Worm (Caenorhabditis elegans) whole organism, L1 larva: ENCODE measurements around the gene F26F4.9.

ENCODE experiments used
- C04F5.9 ChIP-seq: sonication (generic microtip); optimal IDR thresholded peaks from 2 replicates; lab custom pipeline; 2016; ENCODE audit warnings: missing genetic modification characterization, missing compliant biosample characterization
- aha-1 ChIP-seq: fragments of 150-350 bp; optimal IDR thresholded peaks from 2 replicates; lab custom pipeline; 2014; ENCODE audit warnings: missing biosample characterization, missing genetic modification characterization
- aly-2 ChIP-seq: fragments of 150-350 bp; optimal IDR thresholded peaks from 2 replicates; lab custom pipeline; 2014; ENCODE audit warnings: missing biosample characterization, missing genetic modification characterization
- blmp-1 ChIP-seq: fragments of 150-350 bp; optimal IDR thresholded peaks from 2 replicates; lab custom pipeline; 2014; ENCODE audit warnings: missing biosample characterization, missing genetic modification characterization
- ceh-63 ChIP-seq: fragments of 200-800 bp; sonication (Bioruptor generic); optimal IDR thresholded peaks from 2 replicates; lab custom pipeline; 2018; ENCODE audit warnings: mild to moderate bottlenecking, missing genetic modification characterization, missing compliant biosample characterization
- ceh-88 ChIP-seq: fragments of 200-800 bp; sonication (Bioruptor generic); IDR thresholded peaks from 2 replicates; pipeline ENCODE4 v1.3.6; 2022; ENCODE audit warnings: missing genetic modification characterization, missing compliant biosample characterization
- ceh-90 ChIP-seq: sonication (generic microtip); optimal IDR thresholded peaks from 2 replicates; lab custom pipeline; 2016; ENCODE audit warnings: missing genetic modification characterization, missing compliant biosample characterization
- ces-1 ChIP-seq: fragments of 150-350 bp; optimal IDR thresholded peaks from 2 replicates; lab custom pipeline; 2014; ENCODE audit warnings: missing biosample characterization, missing genetic modification reagents, missing genetic modification characterization
- dsc-1 ChIP-seq: sonication (generic microtip); optimal IDR thresholded peaks from 2 replicates; lab custom pipeline; 2016; ENCODE audit warnings: mild to moderate bottlenecking, missing genetic modification characterization, missing compliant biosample characterization
- efl-3 ChIP-seq: fragments of 200-800 bp; sonication (Bioruptor generic); optimal IDR thresholded peaks from 2 replicates; lab custom pipeline; 2018; ENCODE audit warnings: mild to moderate bottlenecking, missing genetic modification characterization, missing compliant biosample characterization
- egl-13 ChIP-seq: sonication (generic microtip); optimal IDR thresholded peaks from 2 replicates; lab custom pipeline; 2016; ENCODE audit warnings: missing genotype, missing genetic modification reagents, missing genetic modification characterization, missing compliant biosample characterization
- egl-27 ChIP-seq, 2 experiments: fragments of 150-350 bp in 1 of 2; sonication (generic microtip); optimal IDR thresholded peaks; 3 replicates each; lab custom pipeline; 2017 to 2018; ENCODE audit warnings: missing biosample characterization in 2 of 2, missing genetic modification characterization in 2 of 2, missing genetic modification reagents in 2 of 2
- elt-2 ChIP-seq: sonication (generic microtip); optimal IDR thresholded peaks from 2 replicates; lab custom pipeline; 2016; ENCODE audit warnings: missing genetic modification characterization, mild to moderate bottlenecking, inconsistent platforms, missing compliant biosample characterization, missing genetic modification reagents
- elt-3 ChIP-seq, 6 experiments: fragments of 150-350 bp in 1 of 6; sonication (generic microtip); optimal IDR thresholded peaks; 2 replicates each; lab custom pipeline; 2017 to 2018; ENCODE audit warnings: missing biosample characterization in 6 of 6, missing genetic modification characterization in 6 of 6, inconsistent platforms in 1 of 6
- ets-5 ChIP-seq: fragments of 200-800 bp; sonication (Bioruptor generic); IDR thresholded peaks from 2 replicates; pipeline ENCODE4 v1.3.6; 2022; ENCODE audit warnings: missing genetic modification characterization, missing compliant biosample characterization
- fos-1 ChIP-seq: fragments of 150-350 bp; optimal IDR thresholded peaks from 2 replicates; lab custom pipeline; 2014; ENCODE audit warnings: missing biosample characterization, missing genetic modification characterization
- grh-1 ChIP-seq: fragments of 200-800 bp; sonication (Bioruptor generic); IDR thresholded peaks from 2 replicates; pipeline ENCODE4 v1.3.6; 2022; ENCODE audit warnings: missing genetic modification reagents, missing genetic modification characterization, missing compliant biosample characterization
- hlh-17 ChIP-seq: fragments of 200-800 bp; sonication (Bioruptor generic); optimal IDR thresholded peaks from 2 replicates; lab custom pipeline; 2018; ENCODE audit warnings: missing genetic modification characterization, mild to moderate bottlenecking, missing compliant biosample characterization, moderate library complexity, borderline replicate concordance
- hlh-4 ChIP-seq: sonication (generic microtip); optimal IDR thresholded peaks from 2 replicates; lab custom pipeline; 2016; ENCODE audit warnings: mild to moderate bottlenecking, missing genetic modification characterization, missing compliant biosample characterization
- hpl-2 ChIP-seq: fragments of 150-350 bp; optimal IDR thresholded peaks from 2 replicates; lab custom pipeline; 2014; ENCODE audit warnings: missing biosample characterization, missing genetic modification reagents, missing genetic modification characterization
- irx-1 ChIP-seq: sonication (generic microtip); optimal IDR thresholded peaks from 2 replicates; lab custom pipeline; 2016; ENCODE audit warnings: missing genetic modification characterization, missing compliant biosample characterization
- jun-1 ChIP-seq: fragments of 150-350 bp; optimal IDR thresholded peaks from 2 replicates; lab custom pipeline; 2014; ENCODE audit warnings: missing biosample characterization, missing genetic modification reagents, missing genetic modification characterization
- lin-14 ChIP-seq: fragments of 200-800 bp; sonication (Bioruptor generic); optimal IDR thresholded peaks from 2 replicates; lab custom pipeline; 2018; ENCODE audit warnings: mild to moderate bottlenecking, missing genetic modification characterization, moderate library complexity, missing compliant biosample characterization
- lin-15B ChIP-seq: fragments of 150-350 bp; sonication (generic microtip); optimal IDR thresholded peaks from 3 replicates; lab custom pipeline; 2014; ENCODE audit warnings: missing biosample characterization, missing genetic modification characterization
- lin-35 ChIP-seq, 2 experiments: fragments of 150-350 bp; optimal IDR thresholded peaks; 2 replicates each; lab custom pipeline; 2014; ENCODE audit warnings: missing biosample characterization in 2 of 2, missing genetic modification characterization in 2 of 2, missing genetic modification reagents in 2 of 2
- lin-39 ChIP-seq: fragments of 150-350 bp; optimal IDR thresholded peaks from 2 replicates; lab custom pipeline; 2014; ENCODE audit warnings: missing biosample characterization, missing genetic modification reagents, missing genetic modification characterization
- lsy-2 ChIP-seq, 2 experiments: fragments of 150-350 bp; optimal IDR thresholded peaks; 2 replicates each; lab custom pipeline; 2014; ENCODE audit warnings: missing biosample characterization in 2 of 2, missing genetic modification characterization in 2 of 2
- mdl-1 ChIP-seq, 2 experiments: fragments of 150-350 bp; optimal IDR thresholded peaks; 2 replicates each; lab custom pipeline; 2014 to 2017; ENCODE audit warnings: missing biosample characterization in 2 of 2, missing genetic modification characterization in 2 of 2, inconsistent platforms in 1 of 2
- mef-2 ChIP-seq: fragments of 150-350 bp; optimal IDR thresholded peaks from 2 replicates; lab custom pipeline; 2014; ENCODE audit warnings: missing biosample characterization, missing genetic modification characterization
- mep-1 ChIP-seq: fragments of 150-350 bp; optimal IDR thresholded peaks from 2 replicates; lab custom pipeline; 2014; ENCODE audit warnings: missing biosample characterization, missing genetic modification characterization
- nhr-11 ChIP-seq: fragments of 150-350 bp; optimal IDR thresholded peaks from 2 replicates; lab custom pipeline; 2014; ENCODE audit warnings: missing biosample characterization, missing genetic modification characterization
- nhr-12 ChIP-seq: sonication (generic microtip); optimal IDR thresholded peaks from 2 replicates; lab custom pipeline; 2017; ENCODE audit warnings: missing biosample characterization, missing genetic modification characterization
- nhr-237 ChIP-seq: fragments of 150-350 bp; optimal IDR thresholded peaks from 2 replicates; lab custom pipeline; 2014; ENCODE audit warnings: missing biosample characterization, missing genetic modification characterization
- nhr-71 ChIP-seq: sonication (generic microtip); optimal IDR thresholded peaks from 2 replicates; lab custom pipeline; 2016; ENCODE audit warnings: mild to moderate bottlenecking, missing genetic modification characterization, moderate library complexity, missing compliant biosample characterization
- nhr-76 ChIP-seq: sonication (generic microtip); optimal IDR thresholded peaks from 2 replicates; lab custom pipeline; 2017; ENCODE audit warnings: missing biosample characterization, missing genetic modification characterization
- nhr-77 ChIP-seq: fragments of 150-350 bp; optimal IDR thresholded peaks from 2 replicates; lab custom pipeline; 2014; ENCODE audit warnings: missing biosample characterization, missing genetic modification characterization
- nhr-84 ChIP-seq: sonication (generic microtip); optimal IDR thresholded peaks from 2 replicates; lab custom pipeline; 2017; ENCODE audit warnings: missing biosample characterization, missing genetic modification characterization
- nhr-85 ChIP-seq: sonication (generic microtip); peaks from one replicate; lab custom pipeline; 2016; ENCODE audit warnings: missing genetic modification characterization, inconsistent platforms, missing compliant biosample characterization
- nhr-90 ChIP-seq: sonication (generic microtip); optimal IDR thresholded peaks from 2 replicates; lab custom pipeline; 2016; ENCODE audit warnings: mild to moderate bottlenecking, missing genetic modification characterization, missing compliant biosample characterization; ENCODE audit not compliant: poor library complexity
- pax-3 ChIP-seq: fragments of 200-800 bp; sonication (Bioruptor generic); optimal IDR thresholded peaks from 2 replicates; lab custom pipeline; 2018; ENCODE audit warnings: mild to moderate bottlenecking, missing genetic modification characterization, moderate library complexity, missing compliant biosample characterization
- snu-23 ChIP-seq: sonication (generic microtip); optimal IDR thresholded peaks from 2 replicates; lab custom pipeline; 2016; ENCODE audit warnings: missing genetic modification characterization, missing compliant biosample characterization
- sox-4 ChIP-seq: sonication (generic microtip); optimal IDR thresholded peaks from 2 replicates; lab custom pipeline; 2016; ENCODE audit warnings: missing genetic modification characterization, missing compliant biosample characterization
- sptf-1 ChIP-seq: fragments of 150-350 bp; optimal IDR thresholded peaks from 2 replicates; lab custom pipeline; 2014; ENCODE audit warnings: missing biosample characterization, missing genetic modification characterization
- swsn-7 ChIP-seq: sonication (generic microtip); optimal IDR thresholded peaks from 2 replicates; lab custom pipeline; 2016; ENCODE audit warnings: missing genetic modification characterization, missing compliant biosample characterization
- tlp-1 ChIP-seq: fragments of 150-350 bp; optimal IDR thresholded peaks from 2 replicates; lab custom pipeline; 2014; ENCODE audit warnings: missing biosample characterization, missing genetic modification characterization
- unc-130 ChIP-seq: fragments of 150-350 bp; optimal IDR thresholded peaks from 2 replicates; lab custom pipeline; 2017; ENCODE audit warnings: missing biosample characterization, missing genetic modification characterization, inconsistent platforms
- unc-86 ChIP-seq: sonication (generic microtip); optimal IDR thresholded peaks from 2 replicates; lab custom pipeline; 2016; ENCODE audit warnings: missing genetic modification characterization, missing compliant biosample characterization
- unc-98 ChIP-seq: fragments of 200-800 bp; sonication (Bioruptor generic); IDR thresholded peaks from 2 replicates; pipeline ENCODE4 v1.3.6; 2022; ENCODE audit warnings: missing genetic modification characterization, missing compliant biosample characterization
- xbp-1 ChIP-seq: sonication (generic microtip); optimal IDR thresholded peaks from 2 replicates; lab custom pipeline; 2016; ENCODE audit warnings: missing genetic modification characterization, missing compliant biosample characterization
- zag-1 ChIP-seq: fragments of 150-350 bp; optimal IDR thresholded peaks from 2 replicates; lab custom pipeline; 2014; ENCODE audit warnings: missing biosample characterization, missing genetic modification characterization
- zip-4 ChIP-seq: fragments of 200-800 bp; sonication (Bioruptor generic); optimal IDR thresholded peaks from 2 replicates; lab custom pipeline; 2018; ENCODE audit warnings: mild to moderate bottlenecking, missing genetic modification characterization, moderate library complexity, missing compliant biosample characterization
- ztf-4 ChIP-seq: fragments of 150-350 bp; optimal IDR thresholded peaks from 2 replicates; lab custom pipeline; 2014; ENCODE audit warnings: missing biosample characterization, missing genetic modification characterization

F26F4.9 gene

DNA sequence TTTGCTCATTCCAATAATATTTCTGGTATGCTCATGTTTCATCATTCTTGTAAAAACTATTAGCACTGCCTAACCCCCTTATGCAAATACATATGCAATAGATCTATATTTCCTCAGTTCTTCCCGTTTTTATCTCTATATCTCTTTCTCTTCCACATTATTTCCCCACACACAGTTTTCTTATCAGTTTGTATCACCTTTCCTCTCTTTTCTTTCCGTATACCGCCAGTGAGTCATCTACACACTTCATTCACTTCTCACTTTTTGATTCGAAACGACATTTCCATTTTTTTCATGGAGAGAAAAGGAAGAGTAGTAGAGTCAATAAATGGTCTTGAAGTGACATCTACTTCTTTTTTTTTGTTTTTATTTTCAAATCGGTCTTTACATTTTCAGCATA is 6.0 kb downstream of the F26F4.9 start:
- TF ChIP-seq nhr-85 (tag; lab: Kevin White, UChicago): peak; percentile 8
- TF ChIP-seq C04F5.9 (tag; lab: Kevin White, UChicago): no peak
- TF ChIP-seq lin-14: peak; percentile 16
- TF ChIP-seq blmp-1 (tag; lab: Kevin White, UChicago): peak; percentile 63
- peak in 1 of 6 experiments; percentile 51 for TF ChIP-seq elt-3 (tag; optimal IDR thresholded peaks at IDR 0.05; lab: Kevin White, UChicago)
- peak; percentile 32 for TF ChIP-seq elt-2 (tag; lab: Kevin White, UChicago)

DNA sequence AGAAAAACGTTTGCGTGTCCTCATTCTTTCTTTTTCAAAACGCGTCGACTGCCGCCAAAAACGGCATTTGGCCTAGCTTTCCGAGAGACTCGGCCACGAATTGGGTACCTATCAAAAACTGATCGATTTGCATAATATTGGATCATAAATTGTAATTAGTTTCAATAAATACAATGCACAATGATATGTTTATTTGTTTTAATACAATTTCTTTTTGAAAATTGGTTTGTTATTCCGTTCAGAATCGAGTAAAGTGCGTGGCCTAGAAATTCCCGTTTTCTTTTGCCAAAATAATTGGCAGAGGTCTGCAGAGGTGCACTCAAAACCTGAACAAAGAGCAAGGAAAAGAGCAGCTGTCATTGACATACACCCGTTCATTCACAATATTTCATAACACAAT is 6.9 kb downstream of the F26F4.9 start, which contains the start of gene F26F4.8:
Gene F26F4.8 (minus strand): TSS at position 69 of the 400 bp plus-strand sequence.
- no peak for TF ChIP-seq ceh-63 (GFP tag; lab: Kevin White, UChicago)
- peak; percentile 35 to 51 for TF ChIP-seq lsy-2 (tag; optimal IDR thresholded peaks at IDR 0.05; lab: Kevin White, UChicago)
- TF ChIP-seq hlh-17: no peak
- no peak for TF ChIP-seq ets-5 (GFP tag; lab: Robert Waterston, UW)
- TF ChIP-seq aly-2 (tag; lab: Kevin White, UChicago): no peak
- TF ChIP-seq irx-1 (tag; lab: Kevin White, UChicago): peak; percentile 88
- TF ChIP-seq ztf-4: no peak
- TF ChIP-seq dsc-1 (tag; lab: Kevin White, UChicago): peak; percentile 53
- TF ChIP-seq unc-98 (GFP tag; lab: Robert Waterston, UW): peak; percentile 65
- TF ChIP-seq zip-4 (GFP tag; lab: Kevin White, UChicago): no peak
- no peak for TF ChIP-seq nhr-76 (tag; lab: Kevin White, UChicago)
- no peak for TF ChIP-seq nhr-84 (tag; lab: Kevin White, UChicago)
- TF ChIP-seq nhr-71 (tag; lab: Kevin White, UChicago): peak; percentile 68
- no peak for TF ChIP-seq egl-27 (tag; optimal IDR thresholded peaks at IDR 0.05; lab: Kevin White, UChicago)
- TF ChIP-seq hlh-4 (tag; lab: Kevin White, UChicago): no peak
- no peak for TF ChIP-seq mdl-1 (tag; optimal IDR thresholded peaks at IDR 0.05; lab: Kevin White, UChicago)
- no peak for TF ChIP-seq sptf-1 (tag; lab: Kevin White, UChicago)
- TF ChIP-seq mef-2 (tag; lab: Kevin White, UChicago): no peak
- no peak for TF ChIP-seq fos-1
- no peak for TF ChIP-seq zag-1 (tag; lab: Kevin White, UChicago)
- TF ChIP-seq nhr-237 (tag; lab: Kevin White, UChicago): no peak
- peak; percentile 26 for TF ChIP-seq snu-23 (GFP tag; lab: Kevin White, UChicago)
- TF ChIP-seq unc-86 (tag; lab: Kevin White, UChicago): peak; percentile 26
- no peak for TF ChIP-seq xbp-1 (tag; lab: Kevin White, UChicago)
- no peak for TF ChIP-seq hpl-2 (GFP tag; lab: Kevin White, UChicago)
- peak; percentile 19 for TF ChIP-seq swsn-7 (tag; lab: Kevin White, UChicago)
- TF ChIP-seq elt-2 (tag; lab: Kevin White, UChicago): no peak
- peak; percentile 94 for TF ChIP-seq ceh-90
- TF ChIP-seq lin-35 (GFP tag; optimal IDR thresholded peaks at IDR 0.05; lab: Kevin White, UChicago): peak; percentile 77 to 83
- no peak for TF ChIP-seq nhr-77 (tag; lab: Kevin White, UChicago)
- TF ChIP-seq aha-1 (tag; lab: Kevin White, UChicago): no peak
- TF ChIP-seq egl-13 (tag; lab: Kevin White, UChicago): peak; percentile 61
- peak; percentile 59 for TF ChIP-seq C04F5.9 (tag; lab: Kevin White, UChicago)
- TF ChIP-seq grh-1 (GFP tag; lab: Robert Waterston, UW): no peak
- no peak for TF ChIP-seq efl-3
- TF ChIP-seq elt-3 (tag; optimal IDR thresholded peaks at IDR 0.05; lab: Kevin White, UChicago): no peak
- no peak for TF ChIP-seq unc-130 (tag; lab: Kevin White, UChicago)
- TF ChIP-seq pax-3 (tag; lab: Kevin White, UChicago): peak; percentile 69
- TF ChIP-seq tlp-1 (tag; lab: Kevin White, UChicago): no peak
- TF ChIP-seq lin-15B: peak; percentile 30
- no peak for TF ChIP-seq nhr-12 (tag; lab: Kevin White, UChicago)
- TF ChIP-seq ceh-88 (GFP tag; lab: Robert Waterston, UW): no peak
- peak; percentile 63 for TF ChIP-seq nhr-90 (tag; lab: Kevin White, UChicago)
- no peak for TF ChIP-seq ces-1
- no peak for TF ChIP-seq nhr-11 (tag; lab: Kevin White, UChicago)
- TF ChIP-seq lin-39 (tag; lab: Kevin White, UChicago): no peak
- peak; percentile 46 for TF ChIP-seq sox-4 (tag; lab: Kevin White, UChicago)
- peak; percentile 39 for TF ChIP-seq mep-1 (tag; lab: Kevin White, UChicago)
- no peak for TF ChIP-seq jun-1 (tag; lab: Kevin White, UChicago)
